Worm (Caenorhabditis elegans): ENCODE results near the gene ZK662.6.

DNA sequence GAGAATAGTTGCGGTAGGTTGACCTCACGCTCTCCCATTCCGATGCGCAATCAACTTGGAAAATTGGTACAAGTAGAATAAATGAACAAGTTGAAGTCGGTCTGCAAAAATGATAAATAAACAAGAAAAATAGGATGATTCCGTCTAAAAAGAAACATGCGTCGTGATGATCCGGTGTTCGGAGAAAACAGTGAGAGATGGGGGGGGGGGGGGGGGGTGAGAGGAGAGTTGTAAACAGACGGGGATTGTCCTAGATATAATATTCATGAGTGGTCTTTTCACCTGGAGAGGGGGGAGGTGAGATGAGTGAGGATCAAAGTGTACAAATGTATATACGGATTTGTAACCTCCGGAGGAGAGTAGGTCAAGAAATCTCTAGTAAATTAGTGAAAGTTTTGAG, 42.8 kb upstream of the ZK662.6 start, which contains the start of gene F59D12.2:
- TF ChIP-seq ref-1 (GFP tag; conservative IDR thresholded peaks at IDR 0.05), result no peak
- TF ChIP-seq ztf-29 (GFP tag; IDR thresholded peaks at IDR 0.05), result no peak
- TF ChIP-seq tab-1 (GFP tag; IDR thresholded peaks at IDR 0.05), result no peak
- no peak for TF ChIP-seq klf-2 (GFP tag; conservative IDR thresholded peaks at IDR 0.05)
- no peak for TF ChIP-seq med-1 (GFP tag; optimal IDR thresholded peaks at IDR 0.05; ENCODE audit: insufficient read depth)
